Fruit fly (Drosophila melanogaster) whole organism, embryonic: ENCODE data around the gene CG17637.

Experiments
- Bdp1 ChIP-seq: fragments of 200-800 bp; sonication (Bioruptor generic); optimal IDR thresholded peaks from 3 replicates; lab custom pipeline; 2016; ENCODE audit warnings: missing biosample characterization, missing genetic modification characterization
- C15 ChIP-seq: fragments of 200-800 bp; sonication (Bioruptor generic); IDR thresholded peaks from 3 replicates; pipeline ENCODE4 v1.3.6; 2022; ENCODE audit warnings: missing biosample characterization, missing genetic modification characterization
- CG10462 ChIP-seq: fragments of 200-800 bp; sonication (Bioruptor generic); optimal IDR thresholded peaks from 2 replicates; lab custom pipeline; 2016; ENCODE audit warnings: missing biosample characterization, missing genetic modification characterization
- CG11456 ChIP-seq: fragments of 200-800 bp; sonication (Bioruptor generic); IDR thresholded peaks from 3 replicates; pipeline ENCODE4 v1.3.6; 2022; ENCODE audit warnings: missing biosample characterization, missing genetic modification characterization
- CG12942 ChIP-seq: fragments of 200-800 bp; sonication (Bioruptor generic); optimal IDR thresholded peaks from 3 replicates; lab custom pipeline; 2016; ENCODE audit warnings: missing biosample characterization, missing genetic modification characterization
- CG1602 ChIP-seq: fragments of 200-800 bp; sonication (Bioruptor generic); optimal IDR thresholded peaks from 3 replicates; lab custom pipeline; 2016; ENCODE audit warnings: missing biosample characterization, missing genetic modification characterization
- CG17829 ChIP-seq: fragments of 200-800 bp; optimal IDR thresholded peaks from 2 replicates; lab custom pipeline; 2019; ENCODE audit warnings: missing biosample characterization, mild to moderate bottlenecking, missing genetic modification characterization, moderate library complexity
- CG17912 ChIP-seq: fragments of 200-800 bp; sonication (Bioruptor generic); optimal IDR thresholded peaks from 2 replicates; lab custom pipeline; 2018; ENCODE audit warnings: missing biosample characterization, mild to moderate bottlenecking, missing genetic modification characterization
- CG1792 ChIP-seq: fragments of 200-800 bp; sonication (Bioruptor generic); optimal IDR thresholded peaks from 2 replicates; lab custom pipeline; 2016; ENCODE audit warnings: missing biosample characterization, missing genetic modification characterization
- CG18619 ChIP-seq: fragments of 200-800 bp; sonication (Bioruptor generic); optimal IDR thresholded peaks from 3 replicates; lab custom pipeline; 2017; ENCODE audit warnings: missing biosample characterization, mild to moderate bottlenecking, missing genetic modification characterization
- CG2116 ChIP-seq: fragments of 200-800 bp; sonication (Bioruptor generic); optimal IDR thresholded peaks from 3 replicates; lab custom pipeline; 2018; ENCODE audit warnings: missing biosample characterization, mild to moderate bottlenecking, missing genetic modification characterization
- CG2202 ChIP-seq: fragments of 200-800 bp; sonication (Bioruptor generic); optimal IDR thresholded peaks from 2 replicates; lab custom pipeline; 2018; ENCODE audit warnings: missing biosample characterization, mild to moderate bottlenecking, missing genetic modification characterization
- CG2875 ChIP-seq: fragments of 200-800 bp; sonication (Bioruptor generic); optimal IDR thresholded peaks from 2 replicates; lab custom pipeline; 2017; ENCODE audit warnings: missing biosample characterization, mild to moderate bottlenecking, missing genetic modification characterization, missing genetic modification reagents
- CG30431 ChIP-seq: fragments of 200-800 bp; sonication (Bioruptor generic); optimal IDR thresholded peaks from 2 replicates; lab custom pipeline; 2017; ENCODE audit warnings: missing biosample characterization, missing genetic modification characterization
- CG32767 ChIP-seq: fragments of 200-800 bp; sonication (Bioruptor generic); IDR thresholded peaks from 2 replicates; pipeline ENCODE4 v1.3.6; 2022; ENCODE audit warnings: missing biosample characterization, missing genetic modification characterization
- CG34376 ChIP-seq: fragments of 200-800 bp; sonication (Bioruptor generic); optimal IDR thresholded peaks from 2 replicates; lab custom pipeline; 2018; ENCODE audit warnings: missing biosample characterization, mild to moderate bottlenecking, missing genetic modification characterization
- CG4424 ChIP-seq: fragments of 200-800 bp; sonication (Bioruptor generic); optimal IDR thresholded peaks from 3 replicates; lab custom pipeline; 2016; ENCODE audit warnings: missing biosample characterization, missing genetic modification characterization
- CG4854 ChIP-seq: fragments of 200-800 bp; sonication (Bioruptor generic); optimal IDR thresholded peaks from 2 replicates; lab custom pipeline; 2016; ENCODE audit warnings: missing biosample characterization, missing genetic modification characterization, inconsistent platforms
- CG6272 ChIP-seq: fragments of 200-800 bp; sonication (Bioruptor generic); IDR thresholded peaks from 2 replicates; pipeline ENCODE4 v1.3.6; 2022; ENCODE audit warnings: missing biosample characterization, missing genetic modification characterization
- CG9727 ChIP-seq: fragments of 200-800 bp; sonication (Bioruptor generic); optimal IDR thresholded peaks from 3 replicates; lab custom pipeline; 2017; ENCODE audit warnings: missing biosample characterization, mild to moderate bottlenecking, missing genetic modification characterization
- Deaf1 ChIP-seq: fragments of 200-800 bp; optimal IDR thresholded peaks from 3 replicates; lab custom pipeline; 2019; ENCODE audit warnings: missing biosample characterization, mild to moderate bottlenecking, missing genetic modification characterization, moderate library complexity
- Dfd ChIP-seq, 2 experiments: fragments of >200 bp; optimal IDR thresholded peaks; 2 replicates each; lab custom pipeline; 2017; ENCODE audit warnings: missing biosample characterization in 2 of 2, missing genetic modification characterization in 2 of 2
- Hmx ChIP-seq: fragments of 200-800 bp; sonication (Bioruptor generic); optimal IDR thresholded peaks from 2 replicates; lab custom pipeline; 2016; ENCODE audit warnings: missing biosample characterization, missing genetic modification characterization
- NK7.1 ChIP-seq: fragments of 200-800 bp; sonication (Bioruptor generic); optimal IDR thresholded peaks from 3 replicates; lab custom pipeline; 2016; ENCODE audit warnings: missing biosample characterization, missing genetic modification characterization
- Nf-YC ChIP-seq: fragments of 200-800 bp; optimal IDR thresholded peaks from 3 replicates; lab custom pipeline; 2019; ENCODE audit warnings: missing biosample characterization, mild to moderate bottlenecking, missing genetic modification characterization, moderate library complexity
- Pdp1 ChIP-seq, 2 experiments: fragments of 200-800 bp; sonication (Bioruptor generic); optimal IDR thresholded peaks; 3 replicates each; lab custom pipeline; 2016; ENCODE audit warnings: missing biosample characterization in 2 of 2, missing genetic modification characterization in 2 of 2, mild to moderate bottlenecking in 1 of 2, moderate library complexity in 1 of 2
- Stat92E ChIP-seq, 3 experiments: fragments of >200 bp in 2 of 3; fragments of 200-800 bp in 1 of 3; sonication (Bioruptor generic) in 1 of 3; optimal IDR thresholded peaks; 2 replicates each; lab custom pipeline; 2017 to 2019; ENCODE audit warnings: missing biosample characterization in 3 of 3, missing genetic modification characterization in 3 of 3, mild to moderate bottlenecking in 1 of 3, moderate library complexity in 1 of 3
- TFAM ChIP-seq: fragments of 200-800 bp; sonication (Bioruptor generic); optimal IDR thresholded peaks from 2 replicates; lab custom pipeline; 2017; ENCODE audit warnings: missing biosample characterization, missing genetic modification characterization, inconsistent platforms
- Trl ChIP-seq, 3 experiments: fragments of >200 bp in 2 of 3; fragments of 200-800 bp in 1 of 3; sonication (Bioruptor generic) in 1 of 3; optimal IDR thresholded peaks; 2 replicates in 1 of 3; 3 replicates in 2 of 3; lab custom pipeline; 2016 to 2017; ENCODE audit warnings: missing biosample characterization in 1 of 3, missing genetic modification characterization in 1 of 3
- Vsx1 ChIP-seq: fragments of 200-800 bp; sonication (Bioruptor generic); optimal IDR thresholded peaks from 2 replicates; lab custom pipeline; 2017; ENCODE audit warnings: missing biosample characterization, mild to moderate bottlenecking, missing genetic modification characterization, missing genetic modification reagents
- ato ChIP-seq: fragments of 200-800 bp; sonication (Bioruptor generic); IDR thresholded peaks from 2 replicates; pipeline ENCODE4 v1.3.6; 2022; ENCODE audit warnings: missing biosample characterization, missing genetic modification characterization; ENCODE audit not compliant: partially characterized antibody
- az2 ChIP-seq: fragments of 200-800 bp; sonication (Bioruptor generic); optimal IDR thresholded peaks from 3 replicates; lab custom pipeline; 2016; ENCODE audit warnings: missing biosample characterization, missing genetic modification characterization
- cad ChIP-seq: fragments of >200 bp; optimal IDR thresholded peaks from 2 replicates; lab custom pipeline; 2017; ENCODE audit warnings: missing biosample characterization, missing genetic modification characterization
- cg ChIP-seq: fragments of 200-800 bp; sonication (Bioruptor generic); optimal IDR thresholded peaks from 3 replicates; lab custom pipeline; 2019; ENCODE audit warnings: missing biosample characterization, mild to moderate bottlenecking, missing genetic modification characterization, moderate library complexity
- danr ChIP-seq: fragments of 200-800 bp; sonication (Bioruptor generic); IDR thresholded peaks from 2 replicates; pipeline ENCODE4 v1.3.6; 2022; ENCODE audit warnings: missing biosample characterization, missing genetic modification characterization
- gce ChIP-seq: fragments of 200-800 bp; sonication (Bioruptor generic); IDR thresholded peaks from 3 replicates; pipeline ENCODE4 v1.3.6; 2022; ENCODE audit warnings: missing biosample characterization, missing genetic modification characterization
- jigr1 ChIP-seq: fragments of 200-800 bp; sonication (Bioruptor generic); IDR thresholded peaks from 3 replicates; pipeline ENCODE4 v1.3.6; 2022; ENCODE audit warnings: missing biosample characterization, missing genetic modification characterization
- nerfin-2 ChIP-seq: fragments of 200-800 bp; sonication (Bioruptor generic); IDR thresholded peaks from 2 replicates; pipeline ENCODE4 v1.3.6; 2022; ENCODE audit warnings: missing biosample characterization, missing genetic modification characterization; ENCODE audit not compliant: partially characterized antibody
- pho ChIP-seq: fragments of 200-800 bp; sonication (Bioruptor generic); optimal IDR thresholded peaks from 2 replicates; lab custom pipeline; 2016; ENCODE audit warnings: missing biosample characterization, missing genetic modification characterization
- pita ChIP-seq: fragments of 200-800 bp; sonication (Bioruptor generic); optimal IDR thresholded peaks from 2 replicates; lab custom pipeline; 2017; ENCODE audit warnings: missing biosample characterization, mild to moderate bottlenecking, missing genetic modification characterization
- prd ChIP-seq, 3 experiments: fragments of >200 bp in 2 of 3; fragments of 200-800 bp in 1 of 3; sonication (Bioruptor generic) in 1 of 3; optimal IDR thresholded peaks in 2 of 3; IDR thresholded peaks in 1 of 3; 2 replicates in 2 of 3; 3 replicates in 1 of 3; pipeline versions ENCODE4 v1.3.6 to Lab custom; 2017 to 2022; ENCODE audit warnings: missing biosample characterization in 1 of 3, missing genetic modification characterization in 1 of 3
- scrt ChIP-seq: fragments of 200-800 bp; sonication (Bioruptor generic); optimal IDR thresholded peaks from 2 replicates; lab custom pipeline; 2018; ENCODE audit warnings: missing biosample characterization, mild to moderate bottlenecking, missing genetic modification characterization, moderate library complexity
- sr ChIP-seq: fragments of 200-800 bp; sonication (Bioruptor generic); IDR thresholded peaks from 3 replicates; pipeline ENCODE4 v1.3.6; 2022; ENCODE audit warnings: missing biosample characterization, missing genetic modification characterization
- tap ChIP-seq: fragments of 200-800 bp; optimal IDR thresholded peaks from 3 replicates; lab custom pipeline; 2019; ENCODE audit warnings: missing biosample characterization, mild to moderate bottlenecking, missing genetic modification characterization, moderate library complexity
- tin ChIP-seq: fragments of 200-800 bp; sonication (Bioruptor generic); optimal IDR thresholded peaks from 3 replicates; lab custom pipeline; 2016; ENCODE audit warnings: missing biosample characterization, missing genetic modification characterization
- toy ChIP-seq: fragments of 200-800 bp; sonication (Bioruptor generic); IDR thresholded peaks from 2 replicates; pipeline ENCODE4 v1.3.6; 2022; ENCODE audit warnings: missing biosample characterization, missing genetic modification characterization
- unc-4 ChIP-seq: fragments of 200-800 bp; sonication (Bioruptor generic); IDR thresholded peaks from 2 replicates; pipeline ENCODE4 v1.3.6; 2022; ENCODE audit warnings: missing biosample characterization, missing genetic modification characterization; ENCODE audit not compliant: partially characterized antibody
- vfl ChIP-seq: fragments of 200-800 bp; sonication (Bioruptor generic); optimal IDR thresholded peaks from 2 replicates; lab custom pipeline; 2016; ENCODE audit warnings: missing biosample characterization, missing genetic modification characterization

Gene CG17637

dm6 chr3L:20509121-20509934 lies 5.3 kb downstream of the CG17637 start (continued):
- TF ChIP-seq CG34376 (GFP tag; lab: Kevin White, UChicago), result peak; percentile 58
- no peak for TF ChIP-seq Dfd (GFP tag; optimal IDR thresholded peaks at IDR 0.05; lab: Kevin White, UChicago)
- TF ChIP-seq prd (optimal IDR thresholded peaks at IDR 0.05; lab: Kevin White, UChicago), result no peak
- peak; percentile 41; the same call in 2 of the 3 replicates for TF ChIP-seq prd (GFP tag; IDR thresholded peaks at IDR 0.05; lab: Robert Waterston, UW)
- TF ChIP-seq Pdp1 (GFP tag; optimal IDR thresholded peaks at IDR 0.05; lab: Kevin White, UChicago), result peak; percentile 66 to 89
- TF ChIP-seq sr, result no peak
- peak; percentile 81 for TF ChIP-seq CG18619 (GFP tag; lab: Kevin White, UChicago)
- TF ChIP-seq CG32767 (GFP tag; lab: Robert Waterston, UW), result peak; percentile 60; the same call in 1 of the 2 replicates
- TF ChIP-seq NK7.1, result peak; percentile 41
- peak; percentile 47 for TF ChIP-seq CG4854 (GFP tag; lab: Kevin White, UChicago)
- no peak for TF ChIP-seq ato (GFP tag; lab: Robert Waterston, UW)
- peak in 1 of 3 experiments; percentile 68 for TF ChIP-seq Stat92E (GFP tag; optimal IDR thresholded peaks at IDR 0.05; lab: Kevin White, UChicago)
- no peak for TF ChIP-seq pita (GFP tag; lab: Kevin White, UChicago)
- no peak for TF ChIP-seq C15 (GFP tag; lab: Robert Waterston, UW)
- no peak for TF ChIP-seq danr (GFP tag; lab: Robert Waterston, UW)
- TF ChIP-seq CG2116, result peak; percentile 33
- TF ChIP-seq tin, result peak; percentile 68
- no peak for TF ChIP-seq cad
- TF ChIP-seq Hmx (GFP tag; lab: Kevin White, UChicago), result peak; percentile 78
- TF ChIP-seq CG11456 (GFP tag; lab: Robert Waterston, UW), result peak; percentile 56; the same call in 2 of the 3 replicates
- TF ChIP-seq Deaf1, result peak; percentile 60
- peak; percentile 37 for TF ChIP-seq CG2202
- no peak for TF ChIP-seq TFAM (GFP tag; lab: Kevin White, UChicago)
- TF ChIP-seq az2 (GFP tag; lab: Kevin White, UChicago), result peak; percentile 69
- TF ChIP-seq gce (GFP tag; lab: Robert Waterston, UW), result no peak
- TF ChIP-seq nerfin-2 (GFP tag; lab: Robert Waterston, UW), result no peak
- TF ChIP-seq vfl (GFP tag; lab: Kevin White, UChicago), result peak; percentile 58
- TF ChIP-seq CG6272 (GFP tag; lab: Robert Waterston, UW), result no peak
- TF ChIP-seq CG9727, result peak; percentile 88
- peak; percentile 49 for TF ChIP-seq CG10462
- TF ChIP-seq Vsx1, result peak; percentile 58
- TF ChIP-seq tap (tag; lab: Kevin White, UChicago), result peak; percentile 39
- no peak for TF ChIP-seq toy
- peak; percentile 62 for TF ChIP-seq CG30431 (GFP tag; lab: Kevin White, UChicago)
- no peak for TF ChIP-seq jigr1
- no peak for TF ChIP-seq cg (GFP tag; lab: Kevin White, UChicago)
- TF ChIP-seq CG17829 (tag; lab: Kevin White, UChicago), result peak; percentile 81
- no peak for TF ChIP-seq unc-4 (GFP tag; lab: Robert Waterston, UW)
- no peak for TF ChIP-seq CG17912
- peak; percentile 64 for TF ChIP-seq Bdp1 (GFP tag; lab: Kevin White, UChicago)
- no peak for TF ChIP-seq CG12942
- peak; percentile 75 for TF ChIP-seq Nf-YC (tag; lab: Kevin White, UChicago)
- peak; percentile 75 for TF ChIP-seq CG2875 (GFP tag; lab: Kevin White, UChicago)
- peak; percentile 85 for TF ChIP-seq pho (GFP tag; lab: Kevin White, UChicago)
- TF ChIP-seq CG1792, result peak; percentile 36
- peak; percentile 60 for TF ChIP-seq CG1602 (GFP tag; lab: Kevin White, UChicago)
- peak; percentile 78 for TF ChIP-seq CG4424
- TF ChIP-seq Trl (optimal IDR thresholded peaks at IDR 0.05; lab: Kevin White, UChicago), result peak; percentile 65 to 74
- peak; percentile 66 for TF ChIP-seq Trl (GFP tag; optimal IDR thresholded peaks at IDR 0.05; lab: Kevin White, UChicago)
- peak; percentile 78 for TF ChIP-seq scrt (GFP tag; lab: Kevin White, UChicago)
